Worm (Caenorhabditis elegans) whole organism, L1 larva: Measurements from ENCODE around the gene F52B11.5.

ENCODE experiments used
- elt-3 ChIP-seq, 6 experiments: fragments of 150-350 bp in 1 of 6; sonication (generic microtip); optimal IDR thresholded peaks; 2 replicates each; lab custom pipeline; 2017 to 2018; ENCODE audit warnings: missing biosample characterization in 6 of 6, missing genetic modification characterization in 6 of 6, inconsistent platforms in 1 of 6
- mab-9 ChIP-seq: fragments of 200-800 bp; sonication (Bioruptor generic); IDR thresholded peaks from 2 replicates; pipeline ENCODE4 v1.3.6; 2022; ENCODE audit warnings: missing genetic modification reagents, missing genetic modification characterization, missing compliant biosample characterization
- ztf-11 ChIP-seq, 2 experiments: sonication (generic microtip); optimal IDR thresholded peaks; 2 replicates each; lab custom pipeline; 2016 to 2017; ENCODE audit warnings: missing genetic modification characterization in 2 of 2, missing biosample characterization in 1 of 2, missing compliant biosample characterization in 1 of 2

ce11 chrIV:14107647-14108046 lies 4.6 kb upstream of the F52B11.5 start:
- no peak for TF ChIP-seq mab-9 (GFP tag; lab: Robert Waterston, UW)
- no peak for TF ChIP-seq elt-3 (tag; optimal IDR thresholded peaks at IDR 0.05; lab: Kevin White, UChicago)
- no peak for TF ChIP-seq ztf-11 (tag; optimal IDR thresholded peaks at IDR 0.05; lab: Kevin White, UChicago)
